Worm (Caenorhabditis elegans): ENCODE results near the gene adr-2.

Gene adr-2

DNA sequence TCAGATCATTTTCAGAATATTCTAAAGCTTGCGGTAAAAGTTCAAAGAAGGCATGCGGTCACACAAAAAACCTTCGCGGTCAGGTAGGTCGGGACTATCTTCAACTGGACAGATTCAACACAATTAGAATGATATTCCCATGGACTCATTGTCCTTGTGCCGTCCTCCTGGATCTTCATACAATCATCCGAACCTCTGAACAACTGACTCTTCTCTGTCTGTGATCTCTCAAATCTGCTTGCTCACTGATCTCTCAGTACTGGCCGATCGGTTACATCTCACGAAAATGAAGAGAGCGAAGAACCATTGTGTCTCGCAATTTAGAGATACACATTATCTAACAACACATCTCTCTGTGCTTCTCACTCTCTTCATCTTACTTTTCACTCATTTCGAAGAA, 17.1 kb downstream of the adr-2 start:
- TF ChIP-seq T26A5.8 (tag; optimal IDR thresholded peaks at IDR 0.05), result no peak
- TF ChIP-seq xnd-1 (tag; optimal IDR thresholded peaks at IDR 0.05), result no peak
- TF ChIP-seq fkh-3 (tag; optimal IDR thresholded peaks at IDR 0.05), result no peak
- TF ChIP-seq snpc-1.3 (tag; optimal IDR thresholded peaks at IDR 0.05; ENCODE audit: insufficient read depth), result no peak
- no peak for TF ChIP-seq dox-1 (GFP tag; IDR thresholded peaks at IDR 0.05)
- TF ChIP-seq akir-1 (GFP tag; optimal IDR thresholded peaks at IDR 0.05), result no peak
- no peak for TF ChIP-seq unc-130 (GFP tag; optimal IDR thresholded peaks at IDR 0.05)

DNA sequence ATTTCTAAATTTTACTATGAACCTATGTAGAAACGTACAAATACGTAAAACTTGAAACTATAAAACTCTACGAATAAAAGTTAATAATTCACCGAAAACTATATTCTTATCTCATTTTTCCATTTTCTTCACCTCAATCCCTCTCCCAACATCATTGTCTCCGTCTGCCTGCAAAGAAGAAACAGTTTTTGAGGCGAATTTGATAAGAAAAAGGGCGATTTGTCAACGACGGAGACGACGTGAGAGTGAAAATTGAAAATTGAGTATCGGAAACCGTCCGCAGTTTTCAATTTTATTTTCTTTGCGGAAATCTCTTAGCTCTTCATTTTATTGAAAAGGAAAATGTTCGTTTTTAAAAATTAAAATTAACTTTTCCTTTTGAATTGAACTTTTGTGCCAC, 20.7 kb downstream of the adr-2 start:
- TF ChIP-seq madf-3 (GFP tag; IDR thresholded peaks at IDR 0.05) (no peak), nhr-80 (tag; optimal IDR thresholded peaks at IDR 0.05) (peak; percentile 50), ztf-26 (tag; optimal IDR thresholded peaks at IDR 0.05) (no peak), hrde-1 (tag; optimal IDR thresholded peaks at IDR 0.05; ENCODE audit: borderline replicate concordance) (no peak)

DNA sequence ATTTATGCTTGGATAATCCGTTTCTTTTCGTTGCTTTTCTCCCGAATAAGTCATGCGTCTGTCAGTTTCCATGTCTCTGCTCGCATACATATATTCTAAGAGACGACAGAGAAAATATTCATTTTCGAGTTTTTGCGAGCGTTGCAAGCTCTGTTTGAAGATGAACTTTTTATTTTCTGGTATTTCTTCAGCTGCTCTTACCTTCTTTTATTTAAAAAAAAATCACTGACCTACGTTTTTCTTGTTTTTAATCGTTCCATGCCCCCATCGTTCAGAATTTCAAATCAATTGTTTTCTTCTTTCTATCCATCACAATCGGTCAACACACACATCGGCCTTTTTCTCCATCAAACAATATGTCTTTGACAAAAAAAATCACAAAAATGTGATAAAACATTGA, 22.2 kb downstream of the adr-2 start:
- TF ChIP-seq akir-1 (GFP tag; optimal IDR thresholded peaks at IDR 0.05), result no peak
- peak; percentile 42; the same call in 1 of the 2 replicates for TF ChIP-seq madf-3 (GFP tag; IDR thresholded peaks at IDR 0.05)
- no peak for TF ChIP-seq ztf-3 (GFP tag; optimal IDR thresholded peaks at IDR 0.05)
- TF ChIP-seq nfya-1 (tag; optimal IDR thresholded peaks at IDR 0.05; ENCODE audit: borderline replicate concordance, insufficient read depth), result no peak
- TF ChIP-seq mcd-1 (GFP tag; IDR thresholded peaks at IDR 0.05), result 0 out of 2 replicates have a peak, but pooled peaks have one; percentile 6
- no peak for TF ChIP-seq ztf-28 (GFP tag; IDR thresholded peaks at IDR 0.05)

DNA sequence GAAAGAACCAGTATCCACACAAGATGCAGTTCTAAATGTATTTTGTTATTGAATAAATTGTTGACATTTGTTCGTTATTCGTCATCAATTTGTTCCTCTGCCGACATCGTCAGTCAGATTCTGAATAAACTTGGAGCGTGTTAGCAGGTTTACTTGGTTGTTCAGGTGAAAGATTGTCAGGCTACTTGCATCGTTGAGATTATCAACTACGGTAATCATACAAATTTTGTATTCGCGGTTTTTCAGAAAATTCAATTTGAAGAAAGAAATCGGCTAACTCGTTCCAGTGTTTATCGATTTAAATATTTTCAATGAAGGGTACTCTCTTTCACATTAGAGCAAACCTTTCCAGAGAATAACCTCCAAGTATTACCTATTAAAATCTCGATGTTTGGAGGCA, 23.0 kb downstream of the adr-2 start, which contains the start of gene R151.2:
Gene R151.2 (plus strand): TSS at position 247 of the 400 bp plus-strand sequence.
- TF ChIP-seq egrh-3 (GFP tag; IDR thresholded peaks at IDR 0.05), result no peak
- TF ChIP-seq hsf-1 (GFP tag; IDR thresholded peaks at IDR 0.05), result 0 out of 2 replicates have a peak, but pooled peaks have one; percentile 5
- no peak for TF ChIP-seq attf-3 (GFP tag; conservative IDR thresholded peaks at IDR 0.05)
- TF ChIP-seq fkh-3 (tag; optimal IDR thresholded peaks at IDR 0.05), result no peak
- TF ChIP-seq nhr-80 (tag; optimal IDR thresholded peaks at IDR 0.05), result no peak
- TF ChIP-seq somi-1 (GFP tag; optimal IDR thresholded peaks at IDR 0.05), result no peak
- TF ChIP-seq F52B5.7 (tag; optimal IDR thresholded peaks at IDR 0.05), result no peak
- no peak for TF ChIP-seq ztf-28 (GFP tag; IDR thresholded peaks at IDR 0.05)
- no peak for TF ChIP-seq tbp1 (GFP tag; optimal IDR thresholded peaks at IDR 0.05)
- TF ChIP-seq hlh-26 (GFP tag; conservative IDR thresholded peaks at IDR 0.05), result no peak
- TF ChIP-seq nfyb-1 (GFP tag; IDR thresholded peaks at IDR 0.05), result 0 out of 2 replicates have a peak, but pooled peaks have one; percentile 47
- no peak for TF ChIP-seq unc-62 (GFP tag; optimal IDR thresholded peaks at IDR 0.05)
- peak; percentile 36 for TF ChIP-seq tlf-1 (GFP tag; optimal IDR thresholded peaks at IDR 0.05)
- no peak for TF ChIP-seq F55B11.4 (tag; optimal IDR thresholded peaks at IDR 0.05; ENCODE audit: borderline replicate concordance, insufficient read depth)
- no peak for TF ChIP-seq nhr-27 (tag; optimal IDR thresholded peaks at IDR 0.05)
- no peak for TF ChIP-seq atf-7 (tag; optimal IDR thresholded peaks at IDR 0.05)
- TF ChIP-seq snpc-1.3 (tag; optimal IDR thresholded peaks at IDR 0.05; ENCODE audit: insufficient read depth), result no peak
- peak; percentile 42 for TF ChIP-seq lsl-1 (GFP tag; optimal IDR thresholded peaks at IDR 0.05)
- TF ChIP-seq nhr-179 (tag; optimal IDR thresholded peaks at IDR 0.05), result no peak
- TF ChIP-seq madf-6 (GFP tag; IDR thresholded peaks at IDR 0.05), result 0 out of 2 replicates have a peak, but pooled peaks have one; percentile 28
- no peak for TF ChIP-seq ama-1 (optimal IDR thresholded peaks at IDR 0.05)
- TF ChIP-seq ama-1 (GFP tag; optimal IDR thresholded peaks at IDR 0.05), result peak in 1 of 2 experiments; percentile 61
- no peak for TF ChIP-seq lag-1 (GFP tag; IDR thresholded peaks at IDR 0.05)
- TF ChIP-seq F37B4.10 (GFP tag; IDR thresholded peaks at IDR 0.05), result no peak
- TF ChIP-seq ztf-26 (tag; optimal IDR thresholded peaks at IDR 0.05), result no peak
- peak; percentile 6 for TF ChIP-seq F57A8.1 (GFP tag; optimal IDR thresholded peaks at IDR 0.05)
- no peak for TF ChIP-seq snpc-4 (GFP tag; optimal IDR thresholded peaks at IDR 0.05)
- peak in 1 of 4 experiments; percentile 3 for TF ChIP-seq snpc-4 (tag; optimal IDR thresholded peaks at IDR 0.05)
- peak; percentile 77 for TF ChIP-seq hrde-1 (tag; optimal IDR thresholded peaks at IDR 0.05; ENCODE audit: borderline replicate concordance)
- peak; percentile 37 for TF ChIP-seq snpc-3.4 (tag; optimal IDR thresholded peaks at IDR 0.05)
- peak; percentile 38 for TF ChIP-seq F33H1.4 (GFP tag; IDR thresholded peaks at IDR 0.05)
- TF ChIP-seq K11D2.4 (GFP tag; IDR thresholded peaks at IDR 0.05), result no peak
- TF ChIP-seq sdz-38 (tag; optimal IDR thresholded peaks at IDR 0.05), result no peak
- no peak for TF ChIP-seq aptf-2 (GFP tag; conservative IDR thresholded peaks at IDR 0.05)

All from whole organism, young adult.